Worm (Caenorhabditis elegans): ENCODE measurements around the gene ZC116.5.

DNA sequence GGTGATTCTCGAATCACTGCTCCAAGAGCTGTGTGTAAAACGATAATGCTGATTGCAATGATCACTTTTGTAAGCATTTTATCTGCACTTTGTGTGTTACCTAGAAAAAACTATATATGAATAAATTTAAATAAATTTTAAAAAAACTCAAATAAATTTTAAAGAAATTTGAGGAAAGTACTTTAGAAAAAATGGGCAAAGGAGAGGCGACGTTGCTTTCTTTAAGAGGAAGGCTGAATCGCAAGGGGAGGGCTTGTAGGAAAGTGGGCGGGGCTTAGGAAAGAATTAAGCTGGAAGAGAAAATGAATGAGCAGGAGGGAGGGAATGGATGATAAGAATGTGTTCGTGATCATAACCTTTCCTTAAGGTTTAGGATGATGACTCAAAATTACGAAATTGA is 40.9 kb downstream of the ZC116.5 start, which contains the start of gene E02A10.4:
- TF ChIP-seq him-1 (tag; optimal IDR thresholded peaks at IDR 0.05) (no peak), dao-5 (tag; optimal IDR thresholded peaks at IDR 0.05) (no peak), W03F9.2 (tag; optimal IDR thresholded peaks at IDR 0.05) (no peak)
